Fruit fly (Drosophila melanogaster): ENCODE measurements around the gene RASSF8.

dm6 chr3R:25661531-25662193, at the start of gene RASSF8:
- TF ChIP-seq Rel (GFP tag; optimal IDR thresholded peaks at IDR 0.05) (no peak), Rel (tag; optimal IDR thresholded peaks at IDR 0.05) (no peak), OdsH (GFP tag; optimal IDR thresholded peaks at IDR 0.05) (no peak), pan (optimal IDR thresholded peaks at IDR 0.05) (no peak), br (GFP tag; optimal IDR thresholded peaks at IDR 0.05) (no peak), usp (GFP tag; optimal IDR thresholded peaks at IDR 0.05) (no peak), tai (GFP tag; optimal IDR thresholded peaks at IDR 0.05) (no peak), ey (GFP tag; optimal IDR thresholded peaks at IDR 0.05) (peak; percentile 16), sv (GFP tag; optimal IDR thresholded peaks at IDR 0.05) (peak; percentile 5), Vsx2 (GFP tag; optimal IDR thresholded peaks at IDR 0.05; ENCODE audit: partially characterized antibody) (no peak), GATAd (GFP tag; optimal IDR thresholded peaks at IDR 0.05) (no peak)
